Fruit fly (Drosophila melanogaster) S2 (cell line): Measurements from ENCODE around the gene Hpf1.

ENCODE experiments used
- CG8478 ChIP-seq: fragments of >200 bp; optimal IDR thresholded peaks from 2 replicates; lab custom pipeline; 2018
- CTCF ChIP-seq, 2 experiments: fragments of >200 bp; optimal IDR thresholded peaks; 2 replicates each; lab custom pipeline; 2018

DNA sequence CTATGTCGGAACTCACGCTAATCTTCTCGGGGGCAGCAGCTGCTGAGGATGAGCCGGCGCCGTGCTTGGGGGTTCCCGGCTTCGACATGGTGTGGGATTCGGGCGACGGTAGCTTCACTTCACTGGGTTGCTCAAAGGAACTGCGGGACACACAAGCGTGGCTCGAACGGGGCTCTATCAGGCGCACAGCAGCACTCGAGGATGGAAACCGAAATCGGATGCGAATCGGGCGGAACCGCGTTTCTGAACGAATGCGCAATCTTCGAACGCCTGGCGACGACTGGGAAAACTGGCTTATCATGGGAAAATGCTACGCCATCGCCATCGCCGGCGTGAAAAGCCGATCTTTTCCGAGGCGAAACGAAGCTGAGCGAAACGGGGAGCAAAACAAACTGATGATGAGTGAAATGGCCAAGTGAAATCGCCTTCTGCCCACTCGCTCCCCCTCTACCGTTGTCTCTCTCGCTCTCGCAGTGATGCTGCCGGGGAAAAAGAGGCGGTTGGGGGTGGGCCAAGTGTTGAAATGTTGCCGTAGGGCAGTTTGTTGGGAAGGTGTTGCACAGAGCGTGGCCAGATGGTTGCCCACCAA lies 20.0 kb upstream of the Hpf1 start:
- TF ChIP-seq CTCF (optimal IDR thresholded peaks at IDR 0.05; lab: Kevin White, UChicago) (no peak), CG8478 (lab: Kevin White, UChicago) (no peak)
